Fruit fly (Drosophila melanogaster): ENCODE measurements around the gene Alg12.
A peak's percentile ranks its signal among the peaks of the same experiment; 100 is the strongest.

Gene Alg12

dm6 chr3R:9756187-9756586, at the start of gene Alg12, which contains the start of gene Rpt3R:
Alg12 (plus strand) TSS chr3R:9756491.
Rpt3R (minus strand) TSS chr3R:9756510.
- TF ChIP-seq CTCF (optimal IDR thresholded peaks at IDR 0.05) (no peak), CG8478 (optimal IDR thresholded peaks at IDR 0.05) (no peak)

DNA sequence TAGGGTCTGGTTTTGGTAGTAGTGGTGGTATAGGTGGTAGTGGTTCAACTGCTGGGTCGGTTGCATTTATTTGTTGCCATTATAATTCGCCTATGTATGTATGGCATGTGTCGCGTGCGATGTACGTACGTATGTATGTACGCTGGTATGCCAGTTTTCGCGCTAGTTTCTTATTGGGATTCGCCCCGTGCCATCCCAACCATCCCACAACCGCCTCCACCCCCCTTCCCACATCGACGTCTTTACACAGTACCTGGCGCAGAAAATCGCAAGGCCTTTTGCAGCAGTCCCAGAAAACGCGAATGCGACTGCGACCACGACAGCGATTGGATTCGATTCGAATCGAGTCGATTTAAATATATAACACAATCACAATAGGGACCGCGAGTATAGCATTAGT, 46.1 kb upstream of the Alg12 start:
- TF ChIP-seq CG8478 (optimal IDR thresholded peaks at IDR 0.05): no peak
- no peak for TF ChIP-seq CTCF (optimal IDR thresholded peaks at IDR 0.05)

dm6 chr3R:9710886-9711285, 45.4 kb upstream of the Alg12 start, which contains the start of the genes trbd and dmt:
trbd (minus strand) TSS chr3R:9711037.
dmt (plus strand) TSS chr3R:9711142.
- TF ChIP-seq CTCF (optimal IDR thresholded peaks at IDR 0.05) (peak; percentile 44 to 65), CG8478 (optimal IDR thresholded peaks at IDR 0.05) (no peak)

- no peak for TF ChIP-seq CG8478 (optimal IDR thresholded peaks at IDR 0.05)
- no peak for TF ChIP-seq CTCF (optimal IDR thresholded peaks at IDR 0.05)
Observed at dm6 chr3R:9725121-9725956, 31.0 kb upstream of the Alg12 start, which contains the start of gene hyd. hyd (minus strand) TSS chr3R:9725615.

dm6 chr3R:9730784-9731183, 25.5 kb upstream of the Alg12 start, which contains the start of gene FoxP:
FoxP (minus strand) TSS chr3R:9730872.
- TF ChIP-seq CG8478 (optimal IDR thresholded peaks at IDR 0.05) (no peak), CTCF (optimal IDR thresholded peaks at IDR 0.05) (no peak)

- TF ChIP-seq CTCF (optimal IDR thresholded peaks at IDR 0.05): no peak
- no peak for TF ChIP-seq CG8478 (optimal IDR thresholded peaks at IDR 0.05)
Observed at dm6 chr3R:9733150-9733549, 23.1 kb upstream of the Alg12 start, which contains the start of gene alphaTub85E. alphaTub85E (minus strand) TSS chr3R:9733250.

DNA sequence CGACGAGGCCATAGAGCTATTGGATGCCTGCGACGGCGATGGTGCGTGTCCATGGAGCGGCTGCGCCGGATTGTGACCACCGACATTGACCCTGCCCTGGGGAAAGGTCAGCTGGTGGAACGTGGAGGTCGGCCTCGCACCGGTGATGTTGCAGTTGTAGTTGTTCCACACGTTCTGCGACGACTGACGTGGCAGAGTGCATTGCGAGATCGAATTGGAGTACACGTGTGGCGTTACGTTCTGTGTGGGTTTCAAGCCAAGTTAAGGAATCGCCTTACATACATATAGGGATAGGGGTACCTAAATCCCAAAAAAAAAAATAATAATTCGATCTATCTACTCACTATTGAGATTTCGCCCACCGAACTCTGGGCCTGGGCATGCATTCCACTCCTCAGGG, 21.1 kb upstream of the Alg12 start:
- TF ChIP-seq CTCF (optimal IDR thresholded peaks at IDR 0.05) (no peak), CG8478 (optimal IDR thresholded peaks at IDR 0.05) (no peak)

DNA sequence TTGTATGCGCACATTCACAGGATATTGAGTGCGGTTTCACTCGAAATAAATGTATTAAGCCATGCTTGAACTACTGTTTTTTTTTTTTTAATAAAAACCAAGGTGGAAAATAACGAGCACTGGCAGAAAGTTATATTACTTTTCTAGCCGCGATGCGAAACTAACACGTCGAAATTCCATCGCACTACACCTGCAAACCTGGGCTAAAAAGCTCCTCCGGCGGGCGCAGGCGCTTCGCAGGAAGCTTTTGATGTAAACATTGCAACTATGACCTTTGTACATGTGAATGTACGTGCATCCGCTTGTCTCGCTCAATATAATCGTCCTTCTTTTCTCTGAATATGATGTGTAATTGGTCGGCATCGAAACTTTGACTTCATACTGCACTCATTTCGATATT, 16.5 kb upstream of the Alg12 start, which contains the start of gene side-VII:
side-VII (minus strand) TSS at position 187 of the 400 bp plus-strand sequence.
- TF ChIP-seq CG8478 (optimal IDR thresholded peaks at IDR 0.05): no peak
- TF ChIP-seq CTCF (optimal IDR thresholded peaks at IDR 0.05): no peak

dm6 chr3R:9740713-9741112, 15.6 kb upstream of the Alg12 start, which contains the start of gene Pnn:
Pnn (plus strand) TSS chr3R:9740899.
- TF ChIP-seq CG8478 (optimal IDR thresholded peaks at IDR 0.05) (no peak), CTCF (optimal IDR thresholded peaks at IDR 0.05) (no peak)

dm6 chr3R:9743217-9743616, 13.1 kb upstream of the Alg12 start, which contains the start of gene CG31415:
CG31415 (plus strand) TSS chr3R:9743517.
- TF ChIP-seq CG8478 (optimal IDR thresholded peaks at IDR 0.05) (no peak), CTCF (optimal IDR thresholded peaks at IDR 0.05) (no peak)

- TF ChIP-seq CTCF (optimal IDR thresholded peaks at IDR 0.05): no peak
- TF ChIP-seq CG8478 (optimal IDR thresholded peaks at IDR 0.05): no peak
Observed at dm6 chr3R:9743995-9744394, 12.3 kb upstream of the Alg12 start.

- no peak for TF ChIP-seq CTCF (optimal IDR thresholded peaks at IDR 0.05)
- no peak for TF ChIP-seq CG8478 (optimal IDR thresholded peaks at IDR 0.05)
Observed at dm6 chr3R:9745442-9745841, 10.8 kb upstream of the Alg12 start.

- TF ChIP-seq CG8478 (optimal IDR thresholded peaks at IDR 0.05) (no peak), CTCF (optimal IDR thresholded peaks at IDR 0.05) (no peak)
Observed at dm6 chr3R:9746267-9746666, 10.0 kb upstream of the Alg12 start, which contains the start of gene CG34409. CG34409 (minus strand) TSS chr3R:9746367.

dm6 chr3R:9747272-9747874, 8.9 kb upstream of the Alg12 start, which contains the start of gene CG12948:
CG12948 (minus strand) TSS chr3R:9747744.
- TF ChIP-seq CTCF (optimal IDR thresholded peaks at IDR 0.05) (no peak), CG8478 (optimal IDR thresholded peaks at IDR 0.05) (no peak)

DNA sequence ATGACTTTTGCATAAGTTTGCCTTT, 8.6 kb upstream of the Alg12 start, which contains the start of gene PpD3:
PpD3 (plus strand) TSS at position 1 of the 25 bp plus-strand sequence.
- TF ChIP-seq CG8478 (optimal IDR thresholded peaks at IDR 0.05) (no peak), CTCF (optimal IDR thresholded peaks at IDR 0.05) (no peak)

All from S2 (cell line).